Fruit fly (Drosophila melanogaster): ENCODE results near the gene ORMDL.
A peak's percentile ranks its signal among the peaks of the same experiment; 100 is the strongest.

Gene ORMDL

DNA sequence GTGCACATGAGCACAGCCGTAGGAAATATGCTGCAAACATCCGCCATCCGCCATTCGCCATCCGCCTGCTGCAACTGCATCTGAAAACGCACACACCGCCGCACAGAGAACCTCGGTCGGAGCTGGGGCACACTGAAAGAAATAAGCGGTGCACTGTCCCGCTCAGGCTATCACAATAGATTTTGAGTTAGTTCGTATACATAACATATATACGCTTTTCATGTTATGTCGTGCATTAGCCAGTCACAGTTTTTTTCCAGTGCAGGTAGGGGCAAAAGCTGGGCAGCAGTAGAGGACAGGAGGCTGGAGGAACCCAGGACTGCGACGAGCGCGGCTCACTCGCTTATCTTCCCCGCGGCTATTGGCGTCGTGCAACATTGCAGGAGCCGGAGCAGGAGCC lies 40.7 kb upstream of the ORMDL start (continued):
- no peak for TF ChIP-seq CG2712 (tag; optimal IDR thresholded peaks at IDR 0.05)
- no peak for TF ChIP-seq Six4 (GFP tag; optimal IDR thresholded peaks at IDR 0.05)
- TF ChIP-seq prd (optimal IDR thresholded peaks at IDR 0.05), result no peak
- TF ChIP-seq prd (GFP tag; IDR thresholded peaks at IDR 0.05), result peak; percentile 44; the same call in 1 of the 3 replicates
- no peak for TF ChIP-seq CG9609 (GFP tag; optimal IDR thresholded peaks at IDR 0.05)
- TF ChIP-seq Atf-2 (GFP tag; optimal IDR thresholded peaks at IDR 0.05), result no peak
- TF ChIP-seq vfl (GFP tag; optimal IDR thresholded peaks at IDR 0.05), result no peak
- no peak for TF ChIP-seq al (GFP tag; IDR thresholded peaks at IDR 0.05)
- 0 out of 2 replicates have a peak, but pooled peaks have one; percentile 32 for TF ChIP-seq CG11247 (GFP tag; IDR thresholded peaks at IDR 0.05)
- TF ChIP-seq Usf (GFP tag; optimal IDR thresholded peaks at IDR 0.05), result no peak
- TF ChIP-seq CG33213 (GFP tag; optimal IDR thresholded peaks at IDR 0.05), result no peak
- TF ChIP-seq ttk (GFP tag; IDR thresholded peaks at IDR 0.05), result no peak
- TF ChIP-seq CG13296 (GFP tag; optimal IDR thresholded peaks at IDR 0.05), result no peak
- TF ChIP-seq CG9215 (GFP tag; IDR thresholded peaks at IDR 0.05), result no peak
- TF ChIP-seq CoRest (tag; optimal IDR thresholded peaks at IDR 0.05), result no peak
- TF ChIP-seq sima (GFP tag; optimal IDR thresholded peaks at IDR 0.05), result no peak
- no peak for TF ChIP-seq CG18011 (GFP tag; optimal IDR thresholded peaks at IDR 0.05)
- TF ChIP-seq lilli (GFP tag; optimal IDR thresholded peaks at IDR 0.05), result no peak
- no peak for TF ChIP-seq CG12104 (GFP tag; optimal IDR thresholded peaks at IDR 0.05)
- no peak for TF ChIP-seq tap (tag; optimal IDR thresholded peaks at IDR 0.05)
- no peak for TF ChIP-seq CG12769 (tag; optimal IDR thresholded peaks at IDR 0.05)
- TF ChIP-seq CG4730 (GFP tag; IDR thresholded peaks at IDR 0.05), result no peak
- 0 out of 3 replicates have a peak, but pooled peaks have one; percentile 18 for TF ChIP-seq knrl (GFP tag; IDR thresholded peaks at IDR 0.05; ENCODE audit: partially characterized antibody)
- TF ChIP-seq sd (tag; optimal IDR thresholded peaks at IDR 0.05), result no peak
- TF ChIP-seq CG14014 (GFP tag; IDR thresholded peaks at IDR 0.05), result no peak
- TF ChIP-seq chif (GFP tag; optimal IDR thresholded peaks at IDR 0.05), result no peak
- TF ChIP-seq tin (GFP tag; optimal IDR thresholded peaks at IDR 0.05), result no peak

DNA sequence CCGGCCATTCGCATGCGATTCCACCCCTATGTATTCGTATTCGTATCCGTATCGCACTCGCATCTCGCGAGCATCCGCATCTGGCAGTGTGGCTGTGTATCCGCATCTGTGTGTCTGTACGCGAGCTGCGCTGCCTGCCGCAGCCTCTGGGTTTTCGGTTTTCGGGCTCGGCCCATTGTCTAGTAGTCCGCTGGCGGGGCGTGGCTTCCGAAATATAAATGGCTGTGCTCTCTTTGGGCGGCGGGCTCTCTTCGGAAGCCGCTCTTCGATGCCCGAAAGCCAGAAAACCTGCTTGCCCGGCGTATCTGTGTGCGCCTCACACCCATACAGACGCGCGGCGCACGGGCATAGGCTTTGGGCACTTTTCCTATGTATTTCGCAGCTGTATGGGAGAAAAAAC lies 36.8 kb upstream of the ORMDL start:
- TF ChIP-seq ab (GFP tag; optimal IDR thresholded peaks at IDR 0.05) (no peak), Dfd (GFP tag; optimal IDR thresholded peaks at IDR 0.05) (peak in 1 of 2 experiments; percentile 25), odd (GFP tag; optimal IDR thresholded peaks at IDR 0.05) (no peak), Sry-δ (GFP tag; optimal IDR thresholded peaks at IDR 0.05) (no peak), Tbp (GFP tag; optimal IDR thresholded peaks at IDR 0.05) (no peak), zen2 (GFP tag; IDR thresholded peaks at IDR 0.05; ENCODE audit: partially characterized antibody) (peak; percentile 38; the same call in 2 of the 3 replicates), Spps (tag; optimal IDR thresholded peaks at IDR 0.05) (no peak), CG9215 (GFP tag; IDR thresholded peaks at IDR 0.05) (no peak), pros (GFP tag; optimal IDR thresholded peaks at IDR 0.05) (peak; percentile 9), HLH54F (GFP tag; optimal IDR thresholded peaks at IDR 0.05) (no peak), chinmo (GFP tag; IDR thresholded peaks at IDR 0.05; ENCODE audit: partially characterized antibody) (0 out of 4 replicates have a peak, but pooled peaks have one; percentile 45), Dll (GFP tag; IDR thresholded peaks at IDR 0.05; ENCODE audit: partially characterized antibody) (0 out of 4 replicates have a peak, but pooled peaks have one; percentile 33), amos (GFP tag; IDR thresholded peaks at IDR 0.05; ENCODE audit: partially characterized antibody) (no peak), CG13123 (GFP tag; optimal IDR thresholded peaks at IDR 0.05) (no peak), CG11085 (GFP tag; IDR thresholded peaks at IDR 0.05) (no peak), Oli (tag; optimal IDR thresholded peaks at IDR 0.05) (no peak), CG3065 (GFP tag; optimal IDR thresholded peaks at IDR 0.05) (no peak), CG17186 (GFP tag; optimal IDR thresholded peaks at IDR 0.05) (no peak), Nf-YA (GFP tag; IDR thresholded peaks at IDR 0.05) (0 out of 2 replicates have a peak, but pooled peaks have one; percentile 5), eyg (GFP tag; optimal IDR thresholded peaks at IDR 0.05) (no peak), Jarid2 (GFP tag; optimal IDR thresholded peaks at IDR 0.05) (peak; percentile 38), ERR (GFP tag; optimal IDR thresholded peaks at IDR 0.05) (no peak), Deaf1 (tag; optimal IDR thresholded peaks at IDR 0.05) (peak; percentile 92), Nf-YB (GFP tag; optimal IDR thresholded peaks at IDR 0.05) (peak; percentile 96), CG11504 (tag; optimal IDR thresholded peaks at IDR 0.05) (no peak), twi (tag; optimal IDR thresholded peaks at IDR 0.05) (peak; percentile 23)

All from whole organism, embryonic.